Worm (Caenorhabditis elegans) whole organism, mixed stage, embryonic: ENCODE data around the gene acy-2.

ENCODE experiments used
- bed-3 ChIP-seq: fragments of 200-800 bp; sonication (Bioruptor generic); optimal IDR thresholded peaks from 3 replicates; lab custom pipeline; 2018; ENCODE audit warnings: mild to moderate bottlenecking, missing genetic modification characterization, moderate library complexity, missing compliant biosample characterization
- ceh-39 ChIP-seq: fragments of 150-350 bp; optimal IDR thresholded peaks from 2 replicates; lab custom pipeline; 2014; ENCODE audit warnings: missing biosample characterization, missing genetic modification characterization
- lin-13 ChIP-seq: fragments of 150-350 bp; optimal IDR thresholded peaks from 2 replicates; lab custom pipeline; 2014; ENCODE audit warnings: missing biosample characterization, missing genetic modification characterization
- mep-1 ChIP-seq: fragments of 150-350 bp; optimal IDR thresholded peaks from 2 replicates; lab custom pipeline; 2017; ENCODE audit warnings: missing biosample characterization, missing genetic modification reagents, missing genetic modification characterization, inconsistent platforms
- mls-2 ChIP-seq: sonication (generic microtip); optimal IDR thresholded peaks from 2 replicates; lab custom pipeline; 2016; ENCODE audit warnings: mild to moderate bottlenecking, missing genetic modification characterization, moderate library complexity, missing compliant biosample characterization
- nhr-12 ChIP-seq: fragments of 150-350 bp; optimal IDR thresholded peaks from 2 replicates; lab custom pipeline; 2014; ENCODE audit warnings: missing biosample characterization, missing genetic modification characterization
- nhr-237 ChIP-seq: fragments of 150-350 bp; optimal IDR thresholded peaks from 2 replicates; lab custom pipeline; 2014; ENCODE audit warnings: missing biosample characterization, missing genetic modification characterization
- nhr-28 ChIP-seq: fragments of 150-350 bp; optimal IDR thresholded peaks from 2 replicates; lab custom pipeline; 2014; ENCODE audit warnings: missing biosample characterization, missing genetic modification characterization
- nhr-76 ChIP-seq: sonication (generic microtip); optimal IDR thresholded peaks from 2 replicates; lab custom pipeline; 2017; ENCODE audit warnings: missing biosample characterization, missing genetic modification characterization
- snpc-4 ChIP-seq: fragments of 150-350 bp; optimal IDR thresholded peaks from 2 replicates; lab custom pipeline; 2014; ENCODE audit warnings: missing biosample characterization, missing genetic modification characterization
- sptf-1 ChIP-seq: sonication (generic microtip); optimal IDR thresholded peaks from 2 replicates; lab custom pipeline; 2017; ENCODE audit warnings: mild to moderate bottlenecking, missing genetic modification characterization, moderate library complexity, missing compliant biosample characterization
- unc-120 ChIP-seq: sonication (generic microtip); optimal IDR thresholded peaks from 2 replicates; lab custom pipeline; 2017; ENCODE audit warnings: missing genetic modification characterization, missing compliant biosample characterization; ENCODE audit not compliant: poor library complexity, severe bottlenecking
- unc-39 ChIP-seq: fragments of 150-350 bp; optimal IDR thresholded peaks from 2 replicates; lab custom pipeline; 2014; ENCODE audit warnings: missing biosample characterization, missing genetic modification characterization
- unc-62 ChIP-seq: fragments of 150-350 bp; optimal IDR thresholded peaks from 2 replicates; lab custom pipeline; 2014; ENCODE audit warnings: missing biosample characterization, missing genetic modification reagents, missing genetic modification characterization

ce11 chrV:5990383-5990782 lies 14.6 kb downstream of the acy-2 start, which contains the start of gene fut-8:
- no peak for TF ChIP-seq mep-1 (tag; lab: Kevin White, UChicago)
- no peak for TF ChIP-seq snpc-4 (tag; lab: Kevin White, UChicago)
- no peak for TF ChIP-seq unc-62 (GFP tag; lab: Kevin White, UChicago)
- no peak for TF ChIP-seq nhr-28 (tag; lab: Kevin White, UChicago)
- TF ChIP-seq sptf-1 (tag; lab: Kevin White, UChicago) = no peak
- no peak for TF ChIP-seq nhr-12 (tag; lab: Kevin White, UChicago)
- TF ChIP-seq lin-13 (tag; lab: Kevin White, UChicago) = no peak
- no peak for TF ChIP-seq nhr-237
- no peak for TF ChIP-seq bed-3
- TF ChIP-seq unc-120 (tag; lab: Kevin White, UChicago) = no peak
- no peak for TF ChIP-seq nhr-76 (tag; lab: Kevin White, UChicago)
- TF ChIP-seq ceh-39 (tag; lab: Kevin White, UChicago) = no peak
- TF ChIP-seq unc-39 (tag; lab: Kevin White, UChicago) = no peak
- no peak for TF ChIP-seq mls-2 (tag; lab: Kevin White, UChicago)
